Fruit fly (Drosophila melanogaster): Measurements from ENCODE around the gene CG14881.

dm6 chr3R:16456607-16457006 is 21.9 kb downstream of the CG14881 start:
- TF ChIP-seq CTCF (optimal IDR thresholded peaks at IDR 0.05) (no peak), CG8478 (optimal IDR thresholded peaks at IDR 0.05) (no peak)
